Fruit fly (Drosophila melanogaster): ENCODE data around the gene CG34269.

DNA sequence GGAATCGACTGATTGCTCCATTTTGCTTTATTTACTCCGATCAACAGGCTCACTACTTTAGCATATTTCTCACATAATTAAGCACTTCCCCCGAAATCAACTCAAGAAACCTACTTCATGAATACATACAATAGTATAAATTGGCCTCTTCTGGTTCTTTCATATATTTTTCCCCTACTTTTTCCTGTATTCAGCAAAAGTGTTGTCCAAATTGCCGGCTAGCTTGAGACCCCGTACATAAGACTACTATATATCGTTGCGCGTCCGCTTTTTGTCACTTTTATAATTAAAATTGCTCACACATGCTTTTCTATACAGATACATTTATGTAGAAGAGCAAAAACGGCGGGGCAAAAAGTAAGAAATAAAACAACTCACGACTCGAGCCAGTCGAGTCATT, 38.8 kb upstream of the CG34269 start:
- no peak for TF ChIP-seq pan (optimal IDR thresholded peaks at IDR 0.05)
- no peak for TF ChIP-seq CG8478 (optimal IDR thresholded peaks at IDR 0.05)
- TF ChIP-seq psq (optimal IDR thresholded peaks at IDR 0.05): no peak
- no peak for TF ChIP-seq Dll (optimal IDR thresholded peaks at IDR 0.05)
